Worm (Caenorhabditis elegans) whole organism, L4 larva: Measurements from ENCODE around the gene mrps-18A.

Experiments used
- F10B5.3 ChIP-seq: sonication (generic microtip); optimal IDR thresholded peaks from 2 replicates; lab custom pipeline; 2016; ENCODE audit warnings: mild to moderate bottlenecking, missing genetic modification characterization, missing compliant biosample characterization
- F26F4.8 ChIP-seq: fragments of 200-800 bp; sonication (Bioruptor generic); conservative IDR thresholded peaks from 2 replicates; pipeline ENCODE4 v1.3.6; 2022; ENCODE audit warnings: missing genetic modification characterization, missing compliant biosample characterization
- T26A8.4 ChIP-seq: fragments of 200-800 bp; sonication (Bioruptor generic); IDR thresholded peaks from 2 replicates; pipeline ENCODE4 v1.3.6; 2022; ENCODE audit warnings: missing genetic modification characterization, missing compliant biosample characterization
- Y48G9A.11 ChIP-seq: fragments of 200-800 bp; sonication (Bioruptor generic); IDR thresholded peaks from 2 replicates; pipeline ENCODE4 v1.3.6; 2022; ENCODE audit warnings: missing genetic modification reagents, missing genetic modification characterization, missing compliant biosample characterization
- Y5F2A.4 ChIP-seq: fragments of 200-800 bp; sonication (Bioruptor generic); optimal IDR thresholded peaks from 2 replicates; lab custom pipeline; 2018; ENCODE audit warnings: mild to moderate bottlenecking, missing genetic modification characterization, missing compliant biosample characterization
- Y75B8A.6 ChIP-seq: fragments of 200-800 bp; sonication (Bioruptor generic); IDR thresholded peaks from 2 replicates; pipeline ENCODE4 v1.3.6; 2022; ENCODE audit warnings: missing genetic modification reagents, missing genetic modification characterization, missing compliant biosample characterization
- ZK337.2 ChIP-seq: fragments of 200-800 bp; sonication (Bioruptor generic); IDR thresholded peaks from 2 replicates; pipeline ENCODE4 v1.3.6; 2022; ENCODE audit warnings: missing genetic modification reagents, missing genetic modification characterization, missing compliant biosample characterization
- attf-4 ChIP-seq: sonication (generic microtip); optimal IDR thresholded peaks from 3 replicates; lab custom pipeline; 2017; ENCODE audit warnings: missing biosample characterization, missing genetic modification characterization
- ceh-44 ChIP-seq: fragments of 200-800 bp; sonication (Bioruptor generic); IDR thresholded peaks from 2 replicates; pipeline ENCODE4 v1.3.6; 2022; ENCODE audit warnings: missing genetic modification reagents, missing genetic modification characterization, missing compliant biosample characterization
- ces-1 ChIP-seq: fragments of 150-350 bp; sonication (generic microtip); optimal IDR thresholded peaks from 4 replicates; lab custom pipeline; 2014; ENCODE audit warnings: missing biosample characterization, missing genetic modification reagents, missing genetic modification characterization
- cey-2 ChIP-seq: sonication (generic microtip); optimal IDR thresholded peaks from 3 replicates; lab custom pipeline; 2017; ENCODE audit warnings: missing genetic modification characterization, mild to moderate bottlenecking, missing compliant biosample characterization, antibody characterized with exemption, borderline replicate concordance; ENCODE audit not compliant: insufficient read depth
- daf-12 ChIP-seq: fragments of 150-350 bp; optimal IDR thresholded peaks from 2 replicates; lab custom pipeline; 2014; ENCODE audit warnings: missing biosample characterization, missing genetic modification reagents, missing genetic modification characterization
- daf-19 ChIP-seq: fragments of 200-800 bp; sonication (Bioruptor generic); conservative IDR thresholded peaks from 2 replicates; pipeline ENCODE4 v1.3.6; 2022; ENCODE audit warnings: missing genetic modification characterization, missing compliant biosample characterization
- duxl-1 ChIP-seq: sonication (generic microtip); optimal IDR thresholded peaks from 2 replicates; lab custom pipeline; 2016; ENCODE audit warnings: mild to moderate bottlenecking, missing genetic modification characterization, moderate library complexity, missing compliant biosample characterization; ENCODE audit not compliant: poor library complexity
- dve-1 ChIP-seq: sonication (generic microtip); optimal IDR thresholded peaks from 2 replicates; lab custom pipeline; 2017; ENCODE audit warnings: antibody characterized with exemption, mild to moderate bottlenecking, missing genetic modification characterization, missing compliant biosample characterization; ENCODE audit not compliant: insufficient read depth
- egl-27 ChIP-seq: sonication (generic microtip); optimal IDR thresholded peaks from 3 replicates; lab custom pipeline; 2017; ENCODE audit warnings: missing biosample characterization, missing genetic modification reagents, missing genetic modification characterization
- fos-1 ChIP-seq: fragments of 150-350 bp; optimal IDR thresholded peaks from 2 replicates; lab custom pipeline; 2014; ENCODE audit warnings: missing biosample characterization, missing genetic modification characterization
- hif-1 ChIP-seq, 2 experiments: sonication (generic microtip); optimal IDR thresholded peaks; 2 replicates each; lab custom pipeline; 2016 to 2017; ENCODE audit warnings: missing compliant biosample characterization in 2 of 2, missing genetic modification characterization in 2 of 2, missing genetic modification reagents in 2 of 2, missing genotype in 2 of 2, mild to moderate bottlenecking in 1 of 2
- hlh-30 ChIP-seq: sonication (generic microtip); optimal IDR thresholded peaks from 2 replicates; lab custom pipeline; 2017; ENCODE audit warnings: antibody characterized with exemption, mild to moderate bottlenecking, missing genetic modification characterization, missing compliant biosample characterization; ENCODE audit not compliant: insufficient read depth
- jun-1 ChIP-seq: fragments of 150-350 bp; optimal IDR thresholded peaks from 2 replicates; lab custom pipeline; 2014; ENCODE audit warnings: missing biosample characterization, missing genetic modification reagents, missing genetic modification characterization
- lin-39 ChIP-seq: fragments of 150-350 bp; optimal IDR thresholded peaks from 2 replicates; lab custom pipeline; 2014; ENCODE audit warnings: missing biosample characterization, missing genetic modification reagents, missing genetic modification characterization
- lir-3 ChIP-seq: sonication (generic microtip); optimal IDR thresholded peaks from 2 replicates; lab custom pipeline; 2016; ENCODE audit warnings: mild to moderate bottlenecking, missing genetic modification characterization, missing compliant biosample characterization
- lsy-2 ChIP-seq, 2 experiments: fragments of 150-350 bp in 1 of 2; sonication (generic microtip) in 1 of 2; optimal IDR thresholded peaks; 2 replicates each; lab custom pipeline; 2014 to 2017; ENCODE audit warnings: missing biosample characterization in 2 of 2, missing genetic modification characterization in 2 of 2
- mes-2 ChIP-seq: sonication (generic microtip); optimal IDR thresholded peaks from 2 replicates; lab custom pipeline; 2016; ENCODE audit warnings: missing genotype, mild to moderate bottlenecking, missing genetic modification characterization, missing compliant biosample characterization; ENCODE audit not compliant: poor library complexity, severe bottlenecking
- mxl-2 ChIP-seq: fragments of 200-800 bp; sonication (Bioruptor generic); conservative IDR thresholded peaks from 2 replicates; pipeline ENCODE4 v1.3.6; 2022; ENCODE audit warnings: missing genetic modification reagents, missing genetic modification characterization, missing compliant biosample characterization
- mxl-3 ChIP-seq: fragments of 200-800 bp; sonication (Bioruptor generic); optimal IDR thresholded peaks from 2 replicates; lab custom pipeline; 2018; ENCODE audit warnings: mild to moderate bottlenecking, missing genetic modification characterization, missing compliant biosample characterization
- nhr-237 ChIP-seq: sonication (generic microtip); optimal IDR thresholded peaks from 2 replicates; lab custom pipeline; 2017; ENCODE audit warnings: missing biosample characterization, missing genetic modification characterization
- nhr-25 ChIP-seq: sonication (generic microtip); optimal IDR thresholded peaks from 2 replicates; lab custom pipeline; 2017; ENCODE audit warnings: missing genetic modification characterization, mild to moderate bottlenecking, missing compliant biosample characterization, antibody characterized with exemption, moderate library complexity, borderline replicate concordance; ENCODE audit not compliant: insufficient read depth
- nhr-28 ChIP-seq: fragments of 150-350 bp; optimal IDR thresholded peaks from 2 replicates; lab custom pipeline; 2014; ENCODE audit warnings: missing biosample characterization, missing genetic modification characterization
- nhr-41 ChIP-seq: fragments of 200-800 bp; sonication (Bioruptor generic); IDR thresholded peaks from 2 replicates; pipeline ENCODE4 v1.3.6; 2022; ENCODE audit warnings: missing genetic modification reagents, missing genetic modification characterization, missing compliant biosample characterization
- nhr-42 ChIP-seq: fragments of 200-800 bp; sonication (Bioruptor generic); IDR thresholded peaks from 2 replicates; pipeline ENCODE4 v1.3.6; 2022; ENCODE audit warnings: missing genetic modification characterization, missing compliant biosample characterization
- nhr-48 ChIP-seq: sonication (generic microtip); optimal IDR thresholded peaks from 2 replicates; lab custom pipeline; 2016; ENCODE audit warnings: mild to moderate bottlenecking, missing genetic modification characterization, missing compliant biosample characterization
- nhr-76 ChIP-seq: fragments of 150-350 bp; optimal IDR thresholded peaks from 2 replicates; lab custom pipeline; 2014; ENCODE audit warnings: missing biosample characterization, missing genetic modification characterization
- rbr-2 ChIP-seq: sonication (generic microtip); optimal IDR thresholded peaks from 2 replicates; lab custom pipeline; 2016; ENCODE audit warnings: missing genotype, missing genetic modification characterization, missing compliant biosample characterization
- saeg-2 ChIP-seq: fragments of 200-800 bp; sonication (Bioruptor generic); IDR thresholded peaks from 2 replicates; pipeline ENCODE4 v1.3.6; 2022; ENCODE audit warnings: missing genetic modification reagents, missing genetic modification characterization, missing compliant biosample characterization
- set-16 ChIP-seq: fragments of 200-800 bp; sonication (Bioruptor generic); IDR thresholded peaks from 2 replicates; pipeline ENCODE4 v1.3.6; 2022; ENCODE audit warnings: missing genetic modification reagents, missing genetic modification characterization, missing compliant biosample characterization
- snpc-1.2 ChIP-seq: fragments of 200-800 bp; sonication (Bioruptor generic); IDR thresholded peaks from 2 replicates; pipeline ENCODE4 v1.3.6; 2022; ENCODE audit warnings: missing genetic modification reagents, missing genetic modification characterization, missing compliant biosample characterization
- snpc-4 ChIP-seq: fragments of 150-350 bp; optimal IDR thresholded peaks from 2 replicates; lab custom pipeline; 2014; ENCODE audit warnings: missing biosample characterization, missing genetic modification characterization
- unc-62 ChIP-seq, 3 experiments: fragments of 150-350 bp in 1 of 3; sonication (generic microtip); optimal IDR thresholded peaks in 2 of 3; peaks in 1 of 3; 1 replicate in 1 of 3; 2 replicates in 2 of 3; lab custom pipeline; 2014 to 2017; ENCODE audit warnings: missing biosample characterization in 3 of 3, missing genetic modification characterization in 3 of 3, missing genetic modification reagents in 3 of 3, missing genotype in 1 of 3
- zfp-3 ChIP-seq: fragments of 200-800 bp; sonication (Bioruptor generic); conservative IDR thresholded peaks from 2 replicates; pipeline ENCODE4 v1.3.6; 2022; ENCODE audit warnings: missing genetic modification reagents, missing genetic modification characterization, missing compliant biosample characterization
- zip-11 ChIP-seq: fragments of 200-800 bp; sonication (Bioruptor generic); IDR thresholded peaks from 2 replicates; pipeline ENCODE4 v1.3.6; 2022; ENCODE audit warnings: missing genetic modification characterization, missing compliant biosample characterization
- zip-2 ChIP-seq: fragments of 150-350 bp; optimal IDR thresholded peaks from 2 replicates; lab custom pipeline; 2014; ENCODE audit warnings: missing biosample characterization, missing genetic modification characterization
- ztf-11 ChIP-seq: fragments of 150-350 bp; optimal IDR thresholded peaks from 2 replicates; lab custom pipeline; 2014; ENCODE audit warnings: missing biosample characterization, missing genetic modification characterization
- ztf-7 ChIP-seq: fragments of 150-350 bp; optimal IDR thresholded peaks from 2 replicates; lab custom pipeline; 2014; ENCODE audit warnings: missing biosample characterization, missing genetic modification characterization

Gene mrps-18A

DNA sequence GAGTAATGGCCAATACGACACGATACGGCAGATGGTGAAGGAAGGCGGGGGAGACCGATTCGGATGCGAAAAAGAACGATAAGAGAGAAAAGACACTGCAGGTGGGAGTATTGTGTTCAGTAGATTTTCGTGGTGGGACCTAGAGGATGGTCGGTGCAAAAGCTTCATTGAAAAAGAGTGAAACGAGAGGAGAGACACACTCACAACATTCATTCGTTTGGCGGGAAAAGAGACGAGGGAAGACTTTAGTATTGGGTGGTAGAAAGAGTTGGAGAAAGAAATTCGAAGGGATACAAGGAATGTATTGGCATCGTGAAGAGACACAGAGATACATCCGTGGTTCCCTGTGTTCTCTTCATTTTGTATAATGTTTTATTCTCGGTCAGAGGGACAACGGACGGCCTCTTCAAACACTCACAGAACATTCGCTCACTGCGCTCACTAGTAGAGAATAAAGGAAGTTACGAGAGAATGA lies 24.7 kb upstream of the mrps-18A start (continued):
- no peak for TF ChIP-seq snpc-4 (tag; lab: Kevin White, UChicago)
- peak; percentile 62 for TF ChIP-seq nhr-48 (tag; lab: Kevin White, UChicago)
- no peak for TF ChIP-seq daf-12 (tag; lab: Kevin White, UChicago)

DNA sequence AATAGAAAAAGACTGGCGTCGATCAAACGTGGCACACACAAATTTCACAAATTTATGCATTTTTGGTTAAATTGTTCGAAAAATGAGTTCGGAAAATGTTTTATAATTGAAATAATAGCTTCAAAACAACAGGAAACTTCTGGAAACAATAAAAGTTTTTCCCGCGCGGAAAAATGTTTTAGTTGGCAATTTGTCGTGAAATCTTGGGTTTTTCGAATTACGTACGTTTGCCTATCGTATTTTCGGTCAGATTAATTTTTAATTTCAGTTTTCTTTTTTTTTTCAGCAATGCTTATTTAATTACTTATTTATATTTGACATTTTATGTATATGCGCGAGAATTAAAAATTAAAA lies 23.7 kb upstream of the mrps-18A start:
- TF ChIP-seq zip-2 (tag; lab: Kevin White, UChicago) (no peak), jun-1 (no peak), Y48G9A.11 (GFP tag; lab: Robert Waterston, UW) (0 out of 2 replicates have a peak, but pooled peaks have one; percentile 9)

- no peak for TF ChIP-seq rbr-2
- no peak for TF ChIP-seq nhr-25
- no peak for TF ChIP-seq duxl-1 (tag; lab: Kevin White, UChicago)
- 0 out of 2 replicates have a peak, but pooled peaks have one; percentile 7 for TF ChIP-seq set-16 (GFP tag; lab: Robert Waterston, UW)
- TF ChIP-seq ztf-11 (tag; lab: Kevin White, UChicago): no peak
- no peak for TF ChIP-seq nhr-76
- TF ChIP-seq nhr-237 (tag; lab: Kevin White, UChicago): no peak
- TF ChIP-seq nhr-42 (GFP tag; lab: Robert Waterston, UW): no peak
- TF ChIP-seq T26A8.4 (GFP tag; lab: Robert Waterston, UW): peak; percentile 22; the same call in 1 of the 2 replicates
- no peak for TF ChIP-seq saeg-2
- no peak for TF ChIP-seq Y75B8A.6 (GFP tag; lab: Robert Waterston, UW)
- TF ChIP-seq ces-1 (GFP tag; lab: Kevin White, UChicago): no peak
- TF ChIP-seq snpc-1.2 (GFP tag; lab: Robert Waterston, UW): no peak
- TF ChIP-seq lsy-2 (tag; optimal IDR thresholded peaks at IDR 0.05; lab: Kevin White, UChicago): peak; percentile 3 to 72
- TF ChIP-seq Y5F2A.4 (GFP tag; lab: Kevin White, UChicago): no peak
- TF ChIP-seq attf-4 (tag; lab: Kevin White, UChicago): no peak
- TF ChIP-seq unc-62 (GFP tag; optimal IDR thresholded peaks at IDR 0.05 in 1 of 2; lab: Kevin White, UChicago): no peak
- no peak for TF ChIP-seq unc-62 (tag; optimal IDR thresholded peaks at IDR 0.05; lab: Kevin White, UChicago)
- peak; percentile 55 for TF ChIP-seq dve-1
- TF ChIP-seq lir-3 (tag; lab: Kevin White, UChicago): no peak
- TF ChIP-seq mes-2 (tag; lab: Kevin White, UChicago): peak; percentile 34
- no peak for TF ChIP-seq zfp-3 (GFP tag; lab: Robert Waterston, UW)
- no peak for TF ChIP-seq nhr-28
- no peak for TF ChIP-seq hif-1 (tag; optimal IDR thresholded peaks at IDR 0.05; lab: Kevin White, UChicago)
- TF ChIP-seq egl-27 (tag; lab: Kevin White, UChicago): no peak
- TF ChIP-seq ceh-44: no peak
- no peak for TF ChIP-seq mxl-2 (GFP tag; lab: Robert Waterston, UW)
- peak; percentile 79 for TF ChIP-seq hlh-30 (tag; lab: Kevin White, UChicago)
- no peak for TF ChIP-seq daf-19 (GFP tag; lab: Robert Waterston, UW)
- no peak for TF ChIP-seq ztf-7
- no peak for TF ChIP-seq mxl-3
- TF ChIP-seq nhr-41 (GFP tag; lab: Robert Waterston, UW): no peak
- no peak for TF ChIP-seq cey-2 (tag; lab: Kevin White, UChicago)
- no peak for TF ChIP-seq lin-39 (tag; lab: Kevin White, UChicago)
- TF ChIP-seq F10B5.3 (tag; lab: Kevin White, UChicago): no peak
- no peak for TF ChIP-seq fos-1
- TF ChIP-seq F26F4.8 (GFP tag; lab: Robert Waterston, UW): no peak
- no peak for TF ChIP-seq zip-11 (GFP tag; lab: Robert Waterston, UW)
- TF ChIP-seq ZK337.2 (GFP tag; lab: Robert Waterston, UW): no peak
Measured at ce11 chrIII:8354644-8355461, 23.1 kb upstream of the mrps-18A start, which contains the start of gene unc-116. TSS of gene unc-116 (minus strand) at chrIII:8355174.
